Worm (Caenorhabditis elegans): ENCODE results near the gene nspe-1.
A peak's percentile ranks its signal among the peaks of the same experiment; 100 is the strongest.

The nspe-1 gene

ce11 chrII:12626120-12626624 lies 5.5 kb upstream of the nspe-1 start:
- TF ChIP-seq aly-2 (tag; optimal IDR thresholded peaks at IDR 0.05): no peak
- TF ChIP-seq Y55F3AM.14 (GFP tag; optimal IDR thresholded peaks at IDR 0.05): no peak
- no peak for TF ChIP-seq ama-1 (optimal IDR thresholded peaks at IDR 0.05)
- TF ChIP-seq egl-27 (tag; optimal IDR thresholded peaks at IDR 0.05): no peak
- TF ChIP-seq sma-9 (GFP tag; optimal IDR thresholded peaks at IDR 0.05): no peak
- TF ChIP-seq sma-9 (tag; optimal IDR thresholded peaks at IDR 0.05): no peak

ce11 chrII:12625673-12626072 lies 5.0 kb upstream of the nspe-1 start:
- TF ChIP-seq peb-1 (tag; optimal IDR thresholded peaks at IDR 0.05): no peak
- no peak for TF ChIP-seq unc-55 (GFP tag; optimal IDR thresholded peaks at IDR 0.05)
- TF ChIP-seq crh-2 (tag; optimal IDR thresholded peaks at IDR 0.05): peak; percentile 27
- peak; percentile 93 for TF ChIP-seq sma-3 (GFP tag; optimal IDR thresholded peaks at IDR 0.05)
- no peak for TF ChIP-seq unc-62 (GFP tag; optimal IDR thresholded peaks at IDR 0.05)
- TF ChIP-seq nhr-6 (tag; optimal IDR thresholded peaks at IDR 0.05): no peak
- TF ChIP-seq mab-5 (tag; optimal IDR thresholded peaks at IDR 0.05): no peak
- no peak for TF ChIP-seq ztf-11 (tag; optimal IDR thresholded peaks at IDR 0.05)
- TF ChIP-seq unc-39 (tag; optimal IDR thresholded peaks at IDR 0.05): no peak
- peak; percentile 95 for TF ChIP-seq nhr-21 (tag; optimal IDR thresholded peaks at IDR 0.05)
- no peak for TF ChIP-seq nhr-12 (tag; optimal IDR thresholded peaks at IDR 0.05)
- TF ChIP-seq fos-1 (tag; optimal IDR thresholded peaks at IDR 0.05): peak; percentile 31
- TF ChIP-seq aly-2 (tag; optimal IDR thresholded peaks at IDR 0.05): no peak
- TF ChIP-seq Y55F3AM.14 (GFP tag; optimal IDR thresholded peaks at IDR 0.05): no peak
- no peak for TF ChIP-seq mbf-1 (tag; optimal IDR thresholded peaks at IDR 0.05)
- TF ChIP-seq nhr-77 (tag; optimal IDR thresholded peaks at IDR 0.05): no peak
- TF ChIP-seq lin-39 (tag; optimal IDR thresholded peaks at IDR 0.05): no peak
- no peak for TF ChIP-seq ZK546.5 (tag; optimal IDR thresholded peaks at IDR 0.05)
- peak; percentile 51 for TF ChIP-seq gmeb-1 (tag; optimal IDR thresholded peaks at IDR 0.05)
- no peak for TF ChIP-seq R02D3.7 (tag; optimal IDR thresholded peaks at IDR 0.05)
- TF ChIP-seq C34F6.9 (tag; optimal IDR thresholded peaks at IDR 0.05): no peak
- TF ChIP-seq nhr-237 (tag; optimal IDR thresholded peaks at IDR 0.05): no peak
- peak; percentile 91 for TF ChIP-seq nhr-25 (tag; optimal IDR thresholded peaks at IDR 0.05)
- no peak for TF ChIP-seq nhr-23 (tag; optimal IDR thresholded peaks at IDR 0.05)
- TF ChIP-seq lsy-2 (tag; optimal IDR thresholded peaks at IDR 0.05): no peak
- peak; percentile 68 for TF ChIP-seq egl-27 (tag; optimal IDR thresholded peaks at IDR 0.05)
- peak; percentile 98 for TF ChIP-seq sma-9 (GFP tag; optimal IDR thresholded peaks at IDR 0.05)
- TF ChIP-seq sma-9 (tag; optimal IDR thresholded peaks at IDR 0.05): no peak
- no peak for TF ChIP-seq lin-11 (tag; optimal IDR thresholded peaks at IDR 0.05)
- peak; percentile 64 for TF ChIP-seq nhr-129 (tag; optimal IDR thresholded peaks at IDR 0.05)
- no peak for TF ChIP-seq F13H6.1 (tag; optimal IDR thresholded peaks at IDR 0.05)
- no peak for TF ChIP-seq nhr-10 (tag; optimal IDR thresholded peaks at IDR 0.05)
- TF ChIP-seq ztf-1 (GFP tag; conservative IDR thresholded peaks at IDR 0.05): no peak
- TF ChIP-seq elt-3 (tag; optimal IDR thresholded peaks at IDR 0.05): no peak
- peak; percentile 52 to 79 for TF ChIP-seq mdl-1 (tag; optimal IDR thresholded peaks at IDR 0.05)
- TF ChIP-seq ceh-82 (tag; optimal IDR thresholded peaks at IDR 0.05): no peak
- TF ChIP-seq elt-1 (tag; optimal IDR thresholded peaks at IDR 0.05): no peak
- TF ChIP-seq dmd-4 (tag; optimal IDR thresholded peaks at IDR 0.05): no peak
- TF ChIP-seq ama-1 (optimal IDR thresholded peaks at IDR 0.05): no peak
- no peak for TF ChIP-seq sem-4 (tag; optimal IDR thresholded peaks at IDR 0.05)
- no peak for TF ChIP-seq ceh-16 (tag; optimal IDR thresholded peaks at IDR 0.05)
- peak; percentile 57 for TF ChIP-seq blmp-1 (tag; optimal IDR thresholded peaks at IDR 0.05; ENCODE audit: insufficient read depth)
- no peak for TF ChIP-seq zag-1 (tag; optimal IDR thresholded peaks at IDR 0.05)
- no peak for TF ChIP-seq lin-13 (GFP tag; optimal IDR thresholded peaks at IDR 0.05)
- no peak for TF ChIP-seq skn-1 (tag; optimal IDR thresholded peaks at IDR 0.05)
- TF ChIP-seq snpc-4 (tag; optimal IDR thresholded peaks at IDR 0.05): no peak

All from whole organism, L2 larva.